Fruit fly (Drosophila melanogaster) whole organism, embryonic: Measurements from ENCODE around the gene CG4297.
A peak's percentile ranks its signal among the peaks of the same experiment; 100 is the strongest.

Experiments
- Ada2b ChIP-seq: fragments of 200-800 bp; sonication (Bioruptor generic); IDR thresholded peaks from 2 replicates; pipeline ENCODE4 v1.3.6; 2022; ENCODE audit warnings: missing biosample characterization, missing genetic modification characterization
- CG11398 ChIP-seq: fragments of 200-800 bp; sonication (Bioruptor generic); optimal IDR thresholded peaks from 2 replicates; lab custom pipeline; 2016; ENCODE audit warnings: missing biosample characterization, missing genetic modification characterization
- CG11456 ChIP-seq: fragments of 200-800 bp; sonication (Bioruptor generic); IDR thresholded peaks from 3 replicates; pipeline ENCODE4 v1.3.6; 2022; ENCODE audit warnings: missing biosample characterization, missing genetic modification characterization
- CG11696 ChIP-seq: fragments of 200-800 bp; sonication (Bioruptor generic); IDR thresholded peaks from 2 replicates; pipeline ENCODE4 v1.3.6; 2022; ENCODE audit warnings: missing biosample characterization, missing genetic modification characterization
- CG12219 ChIP-seq: fragments of 200-800 bp; sonication (Bioruptor generic); optimal IDR thresholded peaks from 3 replicates; lab custom pipeline; 2018; ENCODE audit warnings: missing biosample characterization, mild to moderate bottlenecking, missing genetic modification characterization
- CG12659 ChIP-seq: fragments of 200-800 bp; sonication (Bioruptor generic); optimal IDR thresholded peaks from 3 replicates; lab custom pipeline; 2017; ENCODE audit warnings: mild to moderate bottlenecking, missing biosample characterization, missing genetic modification reagents, missing genetic modification characterization
- CG13123 ChIP-seq: fragments of 200-800 bp; sonication (Bioruptor generic); optimal IDR thresholded peaks from 2 replicates; lab custom pipeline; 2016; ENCODE audit warnings: missing biosample characterization, missing genetic modification characterization
- CG14014 ChIP-seq: fragments of 200-800 bp; sonication (Bioruptor generic); IDR thresholded peaks from 2 replicates; pipeline ENCODE4 v1.3.6; 2022; ENCODE audit warnings: missing biosample characterization, missing genetic modification characterization
- CG14710 ChIP-seq: fragments of 200-800 bp; sonication (Bioruptor generic); optimal IDR thresholded peaks from 3 replicates; lab custom pipeline; 2019; ENCODE audit warnings: missing biosample characterization, mild to moderate bottlenecking, missing genetic modification characterization, moderate library complexity
- CG15601 ChIP-seq: fragments of 200-800 bp; sonication (Bioruptor generic); optimal IDR thresholded peaks from 3 replicates; lab custom pipeline; 2019; ENCODE audit warnings: missing biosample characterization, mild to moderate bottlenecking, missing genetic modification characterization, moderate library complexity
- CG17186 ChIP-seq: fragments of 200-800 bp; sonication (Bioruptor generic); optimal IDR thresholded peaks from 3 replicates; lab custom pipeline; 2017; ENCODE audit warnings: missing biosample characterization, missing genetic modification reagents, missing genetic modification characterization
- CG17359 ChIP-seq: fragments of 200-800 bp; sonication (Bioruptor generic); optimal IDR thresholded peaks from 3 replicates; lab custom pipeline; 2018; ENCODE audit warnings: missing biosample characterization, mild to moderate bottlenecking, missing genetic modification characterization, moderate library complexity
- CG17568 ChIP-seq: fragments of 200-800 bp; sonication (Bioruptor generic); optimal IDR thresholded peaks from 2 replicates; lab custom pipeline; 2018; ENCODE audit warnings: missing biosample characterization, mild to moderate bottlenecking, missing genetic modification characterization, moderate library complexity
- CG18262 ChIP-seq: fragments of 200-800 bp; optimal IDR thresholded peaks from 3 replicates; lab custom pipeline; 2019; ENCODE audit warnings: missing biosample characterization, mild to moderate bottlenecking, missing genetic modification characterization, moderate library complexity
- CG3995 ChIP-seq: fragments of 200-800 bp; sonication (Bioruptor generic); optimal IDR thresholded peaks from 3 replicates; lab custom pipeline; 2016; ENCODE audit warnings: missing biosample characterization, missing genetic modification characterization
- CG4328 ChIP-seq: fragments of 200-800 bp; sonication (Bioruptor generic); optimal IDR thresholded peaks from 3 replicates; lab custom pipeline; 2017; ENCODE audit warnings: missing biosample characterization, missing genetic modification reagents, missing genetic modification characterization
- CG4730 ChIP-seq: fragments of 200-800 bp; sonication (Bioruptor generic); IDR thresholded peaks from 2 replicates; pipeline ENCODE4 v1.3.6; 2022; ENCODE audit warnings: missing biosample characterization, missing genetic modification characterization
- CG6654 ChIP-seq: fragments of 200-800 bp; sonication (Bioruptor generic); optimal IDR thresholded peaks from 2 replicates; lab custom pipeline; 2017; ENCODE audit warnings: missing biosample characterization, mild to moderate bottlenecking, missing genetic modification characterization
- CG7372 ChIP-seq: fragments of 200-800 bp; sonication (Bioruptor generic); IDR thresholded peaks from 2 replicates; pipeline ENCODE4 v1.3.6; 2022; ENCODE audit warnings: missing biosample characterization, missing genetic modification characterization
- CG8089 ChIP-seq: fragments of 200-800 bp; sonication (Bioruptor generic); optimal IDR thresholded peaks from 3 replicates; lab custom pipeline; 2016; ENCODE audit warnings: missing biosample characterization, missing genetic modification characterization
- CG9932 ChIP-seq: fragments of 200-800 bp; sonication (Bioruptor generic); IDR thresholded peaks from 2 replicates; pipeline ENCODE4 v1.3.6; 2022; ENCODE audit warnings: missing biosample characterization, missing genetic modification characterization
- CTCF ChIP-seq: fragments of 200-800 bp; sonication (Bioruptor generic); optimal IDR thresholded peaks from 2 replicates; lab custom pipeline; 2017; ENCODE audit warnings: missing biosample characterization, mild to moderate bottlenecking, missing genetic modification characterization, moderate library complexity
- D ChIP-seq, 2 experiments: fragments of 200-800 bp in 1 of 2; fragments of >200 bp in 1 of 2; sonication (Bioruptor generic) in 1 of 2; optimal IDR thresholded peaks; 2 replicates in 1 of 2; 3 replicates in 1 of 2; lab custom pipeline; 2017; ENCODE audit warnings: mild to moderate bottlenecking in 1 of 2, missing biosample characterization in 1 of 2, missing genetic modification characterization in 1 of 2, missing genetic modification reagents in 1 of 2
- Dp ChIP-seq: fragments of 200-800 bp; sonication (Bioruptor generic); optimal IDR thresholded peaks from 2 replicates; lab custom pipeline; 2018; ENCODE audit warnings: missing biosample characterization, mild to moderate bottlenecking, missing genetic modification characterization, moderate library complexity
- Hmx ChIP-seq: fragments of 200-800 bp; sonication (Bioruptor generic); optimal IDR thresholded peaks from 2 replicates; lab custom pipeline; 2016; ENCODE audit warnings: missing biosample characterization, missing genetic modification characterization
- MTF-1 ChIP-seq: fragments of 200-800 bp; sonication (Bioruptor generic); optimal IDR thresholded peaks from 2 replicates; lab custom pipeline; 2018; ENCODE audit warnings: missing biosample characterization, mild to moderate bottlenecking, missing genetic modification characterization, borderline replicate concordance
- Meics ChIP-seq: fragments of 200-800 bp; sonication (Bioruptor generic); optimal IDR thresholded peaks from 2 replicates; lab custom pipeline; 2017; ENCODE audit warnings: missing biosample characterization, mild to moderate bottlenecking, missing genetic modification characterization
- Ravus ChIP-seq: fragments of 200-800 bp; sonication (Bioruptor generic); IDR thresholded peaks from 2 replicates; pipeline ENCODE4 v1.3.6; 2022; ENCODE audit warnings: missing biosample characterization, missing genetic modification characterization
- Sry-δ ChIP-seq: fragments of 200-800 bp; sonication (Bioruptor generic); optimal IDR thresholded peaks from 2 replicates; lab custom pipeline; 2016; ENCODE audit warnings: missing biosample characterization, missing genetic modification characterization
- chn ChIP-seq: fragments of 200-800 bp; sonication (Bioruptor generic); optimal IDR thresholded peaks from 2 replicates; lab custom pipeline; 2016; ENCODE audit warnings: missing biosample characterization, missing genetic modification characterization
- dan ChIP-seq: fragments of 200-800 bp; sonication (Bioruptor generic); IDR thresholded peaks from 2 replicates; pipeline ENCODE4 v1.3.6; 2022; ENCODE audit warnings: missing biosample characterization, missing genetic modification characterization
- danr ChIP-seq: fragments of 200-800 bp; sonication (Bioruptor generic); IDR thresholded peaks from 2 replicates; pipeline ENCODE4 v1.3.6; 2022; ENCODE audit warnings: missing biosample characterization, missing genetic modification characterization
- disco-r ChIP-seq: fragments of 200-800 bp; sonication (Bioruptor generic); optimal IDR thresholded peaks from 2 replicates; lab custom pipeline; 2016; ENCODE audit warnings: missing biosample characterization, missing genetic modification characterization
- ewg ChIP-seq: fragments of 200-800 bp; sonication (Bioruptor generic); optimal IDR thresholded peaks from 3 replicates; lab custom pipeline; 2017; ENCODE audit warnings: mild to moderate bottlenecking, missing biosample characterization, missing genetic modification reagents, missing genetic modification characterization
- eyg ChIP-seq: fragments of 200-800 bp; sonication (Bioruptor generic); optimal IDR thresholded peaks from 3 replicates; lab custom pipeline; 2016; ENCODE audit warnings: missing biosample characterization, missing genetic modification characterization
- gem ChIP-seq: fragments of 200-800 bp; sonication (Bioruptor generic); optimal IDR thresholded peaks from 2 replicates; lab custom pipeline; 2019; ENCODE audit warnings: missing biosample characterization, mild to moderate bottlenecking, missing genetic modification characterization, moderate library complexity
- ind ChIP-seq: fragments of 200-800 bp; sonication (Bioruptor generic); optimal IDR thresholded peaks from 3 replicates; lab custom pipeline; 2016; ENCODE audit warnings: missing biosample characterization, missing genetic modification characterization
- lola ChIP-seq, 3 experiments: fragments of >200 bp in 2 of 3; fragments of 200-800 bp in 1 of 3; sonication (Bioruptor generic) in 1 of 3; optimal IDR thresholded peaks; 2 replicates each; lab custom pipeline; 2017 to 2019; ENCODE audit warnings: missing biosample characterization in 3 of 3, missing genetic modification characterization in 3 of 3, mild to moderate bottlenecking in 1 of 3, moderate library complexity in 1 of 3
- lov ChIP-seq, 2 experiments: fragments of 200-800 bp in 1 of 2; fragments of >200 bp in 1 of 2; sonication (Bioruptor generic) in 1 of 2; IDR thresholded peaks in 1 of 2; optimal IDR thresholded peaks in 1 of 2; 2 replicates in 1 of 2; 3 replicates in 1 of 2; pipeline versions ENCODE4 v1.3.6 to Lab custom; 2017 to 2022; ENCODE audit warnings: missing biosample characterization in 1 of 2, missing genetic modification characterization in 1 of 2
- mam ChIP-seq: fragments of 200-800 bp; sonication (Bioruptor generic); optimal IDR thresholded peaks from 3 replicates; lab custom pipeline; 2016; ENCODE audit warnings: missing biosample characterization, missing genetic modification characterization
- nom ChIP-seq: fragments of 200-800 bp; sonication (Bioruptor generic); optimal IDR thresholded peaks from 2 replicates; lab custom pipeline; 2017; ENCODE audit warnings: missing biosample characterization, missing genetic modification characterization, mild to moderate bottlenecking, moderate library complexity, missing genetic modification reagents
- pros ChIP-seq: fragments of 200-800 bp; sonication (Bioruptor generic); optimal IDR thresholded peaks from 3 replicates; lab custom pipeline; 2019; ENCODE audit warnings: missing biosample characterization, mild to moderate bottlenecking, missing genetic modification characterization, moderate library complexity
- sima ChIP-seq: fragments of 200-800 bp; sonication (Bioruptor generic); optimal IDR thresholded peaks from 2 replicates; lab custom pipeline; 2016; ENCODE audit warnings: missing biosample characterization, missing genetic modification characterization
- sob ChIP-seq: fragments of 200-800 bp; sonication (Bioruptor generic); IDR thresholded peaks from 2 replicates; pipeline ENCODE4 v1.3.6; 2022; ENCODE audit warnings: missing biosample characterization, missing genetic modification characterization
- tap ChIP-seq: fragments of 200-800 bp; optimal IDR thresholded peaks from 3 replicates; lab custom pipeline; 2019; ENCODE audit warnings: missing biosample characterization, mild to moderate bottlenecking, missing genetic modification characterization, moderate library complexity
- toy ChIP-seq: fragments of 200-800 bp; sonication (Bioruptor generic); IDR thresholded peaks from 2 replicates; pipeline ENCODE4 v1.3.6; 2022; ENCODE audit warnings: missing biosample characterization, missing genetic modification characterization
- trh ChIP-seq: fragments of 200-800 bp; sonication (Bioruptor generic); optimal IDR thresholded peaks from 2 replicates; lab custom pipeline; 2016; ENCODE audit warnings: missing biosample characterization, missing genetic modification characterization
- vfl ChIP-seq: fragments of 200-800 bp; sonication (Bioruptor generic); optimal IDR thresholded peaks from 2 replicates; lab custom pipeline; 2016; ENCODE audit warnings: missing biosample characterization, missing genetic modification characterization
- wdn ChIP-seq: fragments of 200-800 bp; sonication (Bioruptor generic); IDR thresholded peaks from 2 replicates; pipeline ENCODE4 v1.3.6; 2022; ENCODE audit warnings: missing biosample characterization, missing genetic modification characterization
- zfh1 ChIP-seq: fragments of 200-800 bp; sonication (Bioruptor generic); IDR thresholded peaks from 3 replicates; pipeline ENCODE4 v1.3.6; 2022; ENCODE audit warnings: missing biosample characterization, missing genetic modification characterization

CG4297 gene

DNA sequence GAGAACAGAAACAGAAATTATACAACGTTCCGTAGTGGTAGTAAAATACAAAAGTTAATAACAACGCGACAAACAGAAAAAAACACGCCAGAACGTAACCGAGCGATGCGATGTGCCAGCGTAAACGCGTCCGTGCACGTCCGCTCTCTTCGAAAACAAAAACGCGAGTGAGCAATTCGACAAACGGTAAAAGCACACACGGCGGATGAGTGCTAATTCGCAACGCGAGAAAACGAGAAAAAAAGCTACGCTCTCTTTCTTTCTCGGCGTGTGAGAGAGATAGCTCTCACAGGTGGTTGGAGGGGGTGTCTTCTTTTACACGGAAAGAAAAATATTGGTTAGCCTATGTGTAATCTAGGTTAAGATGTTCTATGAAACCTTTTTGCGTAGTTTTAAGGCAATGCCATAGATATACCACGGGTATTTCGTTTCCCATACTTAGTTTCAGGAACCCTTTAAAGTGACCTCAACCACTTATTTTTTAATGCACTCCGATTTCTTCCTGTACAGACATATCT lies at the start of gene CG4297 (continued):
- TF ChIP-seq CG12659: peak; percentile 95
- peak; percentile 54 for TF ChIP-seq CG3995 (GFP tag; lab: Kevin White, UChicago)
- TF ChIP-seq disco-r (GFP tag; lab: Kevin White, UChicago): peak; percentile 94
- TF ChIP-seq Hmx (GFP tag; lab: Kevin White, UChicago): peak; percentile 38
- TF ChIP-seq trh (GFP tag; lab: Kevin White, UChicago): peak; percentile 79
- TF ChIP-seq Ada2b (GFP tag; lab: Robert Waterston, UW): no peak
- TF ChIP-seq CG14014: no peak
- TF ChIP-seq CG6654 (GFP tag; lab: Kevin White, UChicago): peak; percentile 85
- peak; percentile 93 for TF ChIP-seq CG12219 (GFP tag; lab: Kevin White, UChicago)
- peak; percentile 81 for TF ChIP-seq vfl
- peak; percentile 95 for TF ChIP-seq gem (tag; lab: Kevin White, UChicago)
- TF ChIP-seq lov (optimal IDR thresholded peaks at IDR 0.05; lab: Kevin White, UChicago): no peak
- no peak for TF ChIP-seq lov (GFP tag; IDR thresholded peaks at IDR 0.05; lab: Robert Waterston, UW)
- TF ChIP-seq danr: no peak
- peak; percentile 59 for TF ChIP-seq Sry-δ
- no peak for TF ChIP-seq Dp (GFP tag; lab: Kevin White, UChicago)
- TF ChIP-seq Meics: peak; percentile 94
- no peak for TF ChIP-seq dan (GFP tag; lab: Robert Waterston, UW)
- TF ChIP-seq D (optimal IDR thresholded peaks at IDR 0.05; lab: Kevin White, UChicago): no peak
- TF ChIP-seq D (GFP tag; optimal IDR thresholded peaks at IDR 0.05; lab: Kevin White, UChicago): peak; percentile 90
- TF ChIP-seq wdn: no peak
- peak; percentile 94 for TF ChIP-seq mam (GFP tag; lab: Kevin White, UChicago)
- no peak for TF ChIP-seq CG7372 (GFP tag; lab: Robert Waterston, UW)
- TF ChIP-seq CG11398: peak; percentile 93
- no peak for TF ChIP-seq sob (GFP tag; lab: Robert Waterston, UW)
- peak; percentile 69 for TF ChIP-seq sima
- peak; percentile 84 for TF ChIP-seq CG15601 (tag; lab: Kevin White, UChicago)
- TF ChIP-seq CG9932 (GFP tag; lab: Robert Waterston, UW): no peak
- peak; percentile 85 for TF ChIP-seq CG8089
- peak; percentile 94 for TF ChIP-seq ind
- TF ChIP-seq tap (tag; lab: Kevin White, UChicago): peak; percentile 92
- TF ChIP-seq nom (GFP tag; lab: Kevin White, UChicago): peak; percentile 85
- no peak for TF ChIP-seq CG11696 (GFP tag; lab: Robert Waterston, UW)
- peak; percentile 69 for TF ChIP-seq pros (GFP tag; lab: Kevin White, UChicago)
- peak; percentile 88 for TF ChIP-seq MTF-1 (GFP tag; lab: Kevin White, UChicago)
- TF ChIP-seq CG18262 (tag; lab: Kevin White, UChicago): peak; percentile 93
- peak in 1 of 3 experiments; percentile 78 for TF ChIP-seq lola (GFP tag; optimal IDR thresholded peaks at IDR 0.05; lab: Kevin White, UChicago)
- peak; percentile 68 for TF ChIP-seq CTCF (GFP tag; lab: Kevin White, UChicago)
- peak; percentile 91 for TF ChIP-seq eyg (GFP tag; lab: Kevin White, UChicago)
- no peak for TF ChIP-seq CG11456
- TF ChIP-seq CG4328 (GFP tag; lab: Kevin White, UChicago): peak; percentile 90
- peak; percentile 75 for TF ChIP-seq CG14710 (tag; lab: Kevin White, UChicago)
- TF ChIP-seq zfh1 (GFP tag; lab: Robert Waterston, UW): no peak
- no peak for TF ChIP-seq CG4730 (GFP tag; lab: Robert Waterston, UW)
- no peak for TF ChIP-seq toy (GFP tag; lab: Robert Waterston, UW)
- TF ChIP-seq ewg (GFP tag; lab: Kevin White, UChicago): peak; percentile 85
- TF ChIP-seq CG17186 (GFP tag; lab: Kevin White, UChicago): peak; percentile 83
- TF ChIP-seq CG13123 (GFP tag; lab: Kevin White, UChicago): peak; percentile 76
- peak; percentile 95 for TF ChIP-seq CG17359 (tag; lab: Kevin White, UChicago)
- no peak for TF ChIP-seq Ravus
- TF ChIP-seq CG17568: peak; percentile 88
- TF ChIP-seq chn (GFP tag; lab: Kevin White, UChicago): peak; percentile 94
